Fruit fly (Drosophila melanogaster) whole organism, embryonic: ENCODE results near the gene Bicra.
A peak's percentile ranks its signal among the peaks of the same experiment; 100 is the strongest.

Experiments
- Ada2b ChIP-seq: fragments of 200-800 bp; sonication (Bioruptor generic); IDR thresholded peaks from 2 replicates; pipeline ENCODE4 v1.3.6; 2022; ENCODE audit warnings: missing biosample characterization, missing genetic modification characterization
- Adf1 ChIP-seq: fragments of 200-800 bp; sonication (Bioruptor generic); IDR thresholded peaks from 2 replicates; pipeline ENCODE4 v1.3.6; 2022; ENCODE audit warnings: missing biosample characterization, missing genetic modification characterization
- B-H2 ChIP-seq: fragments of 200-800 bp; sonication (Bioruptor generic); optimal IDR thresholded peaks from 2 replicates; lab custom pipeline; 2018; ENCODE audit warnings: missing biosample characterization, mild to moderate bottlenecking, missing genetic modification characterization
- BtbVII ChIP-seq: fragments of 200-800 bp; sonication (Bioruptor generic); optimal IDR thresholded peaks from 3 replicates; lab custom pipeline; 2017; ENCODE audit warnings: missing biosample characterization, mild to moderate bottlenecking, missing genetic modification characterization
- CG16779 ChIP-seq: fragments of 200-800 bp; sonication (Bioruptor generic); IDR thresholded peaks from 2 replicates; pipeline ENCODE4 v1.3.6; 2022; ENCODE audit warnings: missing biosample characterization, missing genetic modification characterization
- CG17359 ChIP-seq: fragments of 200-800 bp; sonication (Bioruptor generic); optimal IDR thresholded peaks from 3 replicates; lab custom pipeline; 2018; ENCODE audit warnings: missing biosample characterization, mild to moderate bottlenecking, missing genetic modification characterization, moderate library complexity
- CG17612 ChIP-seq: fragments of 200-800 bp; sonication (Bioruptor generic); IDR thresholded peaks from 2 replicates; pipeline ENCODE4 v1.3.6; 2022; ENCODE audit warnings: missing biosample characterization, missing genetic modification characterization
- CG2202 ChIP-seq: fragments of 200-800 bp; sonication (Bioruptor generic); optimal IDR thresholded peaks from 2 replicates; lab custom pipeline; 2018; ENCODE audit warnings: missing biosample characterization, mild to moderate bottlenecking, missing genetic modification characterization
- CG30020 ChIP-seq: fragments of 200-800 bp; optimal IDR thresholded peaks from 2 replicates; lab custom pipeline; 2019; ENCODE audit warnings: missing biosample characterization, mild to moderate bottlenecking, missing genetic modification characterization, moderate library complexity
- CG30431 ChIP-seq: fragments of 200-800 bp; sonication (Bioruptor generic); optimal IDR thresholded peaks from 2 replicates; lab custom pipeline; 2017; ENCODE audit warnings: missing biosample characterization, missing genetic modification characterization
- CG31365 ChIP-seq: fragments of 200-800 bp; sonication (Bioruptor generic); optimal IDR thresholded peaks from 2 replicates; lab custom pipeline; 2018; ENCODE audit warnings: missing biosample characterization, mild to moderate bottlenecking, missing genetic modification characterization
- CG33557 ChIP-seq: fragments of 200-800 bp; sonication (Bioruptor generic); optimal IDR thresholded peaks from 2 replicates; lab custom pipeline; 2019; ENCODE audit warnings: missing biosample characterization, mild to moderate bottlenecking, missing genetic modification characterization, moderate library complexity
- CG3407 ChIP-seq: fragments of 200-800 bp; sonication (Bioruptor generic); optimal IDR thresholded peaks from 2 replicates; lab custom pipeline; 2018; ENCODE audit warnings: missing biosample characterization, mild to moderate bottlenecking, missing genetic modification characterization
- CG4328 ChIP-seq: fragments of 200-800 bp; sonication (Bioruptor generic); optimal IDR thresholded peaks from 3 replicates; lab custom pipeline; 2017; ENCODE audit warnings: missing biosample characterization, missing genetic modification reagents, missing genetic modification characterization
- CG5180 ChIP-seq: fragments of 200-800 bp; sonication (Bioruptor generic); optimal IDR thresholded peaks from 3 replicates; lab custom pipeline; 2017; ENCODE audit warnings: missing biosample characterization, missing genetic modification characterization, mild to moderate bottlenecking, moderate library complexity, missing genetic modification reagents
- CG5245 ChIP-seq: fragments of 200-800 bp; sonication (Bioruptor generic); optimal IDR thresholded peaks from 3 replicates; lab custom pipeline; 2016; ENCODE audit warnings: missing biosample characterization, missing genetic modification characterization
- CG6689 ChIP-seq: fragments of 200-800 bp; sonication (Bioruptor generic); IDR thresholded peaks from 2 replicates; pipeline ENCODE4 v1.3.6; 2022; ENCODE audit warnings: missing biosample characterization, missing genetic modification characterization
- CG9727 ChIP-seq: fragments of 200-800 bp; sonication (Bioruptor generic); optimal IDR thresholded peaks from 3 replicates; lab custom pipeline; 2017; ENCODE audit warnings: missing biosample characterization, mild to moderate bottlenecking, missing genetic modification characterization
- Dp ChIP-seq: fragments of 200-800 bp; sonication (Bioruptor generic); optimal IDR thresholded peaks from 2 replicates; lab custom pipeline; 2018; ENCODE audit warnings: missing biosample characterization, mild to moderate bottlenecking, missing genetic modification characterization, moderate library complexity
- ERR ChIP-seq: fragments of 200-800 bp; sonication (Bioruptor generic); optimal IDR thresholded peaks from 2 replicates; lab custom pipeline; 2016; ENCODE audit warnings: missing biosample characterization, missing genetic modification characterization
- H15 ChIP-seq: fragments of 200-800 bp; sonication (Bioruptor generic); IDR thresholded peaks from 3 replicates; pipeline ENCODE4 v1.3.6; 2022; ENCODE audit warnings: missing biosample characterization, missing genetic modification characterization
- Jarid2 ChIP-seq: fragments of 200-800 bp; sonication (Bioruptor generic); optimal IDR thresholded peaks from 3 replicates; lab custom pipeline; 2017; ENCODE audit warnings: mild to moderate bottlenecking, missing biosample characterization, missing genetic modification reagents, missing genetic modification characterization
- Lhr ChIP-seq: fragments of 200-800 bp; sonication (Bioruptor generic); optimal IDR thresholded peaks from 3 replicates; lab custom pipeline; 2017; ENCODE audit warnings: mild to moderate bottlenecking, missing biosample characterization, missing genetic modification reagents, missing genetic modification characterization
- Neu2 ChIP-seq: fragments of 200-800 bp; sonication (Bioruptor generic); optimal IDR thresholded peaks from 3 replicates; lab custom pipeline; 2016; ENCODE audit warnings: missing biosample characterization, missing genetic modification characterization, borderline replicate concordance
- ase ChIP-seq: fragments of 200-800 bp; sonication (Bioruptor generic); IDR thresholded peaks from 3 replicates; pipeline ENCODE4 v1.3.6; 2022; ENCODE audit warnings: missing biosample characterization, missing genetic modification characterization
- ato ChIP-seq: fragments of 200-800 bp; sonication (Bioruptor generic); IDR thresholded peaks from 2 replicates; pipeline ENCODE4 v1.3.6; 2022; ENCODE audit warnings: missing biosample characterization, missing genetic modification characterization; ENCODE audit not compliant: partially characterized antibody
- caup ChIP-seq: fragments of 200-800 bp; sonication (Bioruptor generic); optimal IDR thresholded peaks from 3 replicates; lab custom pipeline; 2017; ENCODE audit warnings: missing biosample characterization, mild to moderate bottlenecking, missing genetic modification characterization, moderate library complexity; ENCODE audit not compliant: severe bottlenecking
- corto ChIP-seq: fragments of 200-800 bp; sonication (Bioruptor generic); optimal IDR thresholded peaks from 2 replicates; lab custom pipeline; 2016; ENCODE audit warnings: missing biosample characterization, mild to moderate bottlenecking, missing genetic modification characterization, moderate library complexity
- dm ChIP-seq: fragments of 200-800 bp; sonication (Bioruptor generic); optimal IDR thresholded peaks from 3 replicates; lab custom pipeline; 2016; ENCODE audit warnings: missing biosample characterization, missing genetic modification characterization
- en ChIP-seq: fragments of 200-800 bp; sonication (Bioruptor generic); optimal IDR thresholded peaks from 2 replicates; lab custom pipeline; 2016; ENCODE audit warnings: missing biosample characterization, missing genetic modification characterization
- fd102C ChIP-seq: fragments of 200-800 bp; sonication (Bioruptor generic); optimal IDR thresholded peaks from 2 replicates; lab custom pipeline; 2018; ENCODE audit warnings: missing biosample characterization, mild to moderate bottlenecking, missing genetic modification characterization, moderate library complexity
- fd64A ChIP-seq: fragments of 200-800 bp; sonication (Bioruptor generic); optimal IDR thresholded peaks from 3 replicates; lab custom pipeline; 2018; ENCODE audit warnings: missing biosample characterization, mild to moderate bottlenecking, missing genetic modification characterization
- fu2 ChIP-seq: fragments of 200-800 bp; sonication (Bioruptor generic); optimal IDR thresholded peaks from 2 replicates; lab custom pipeline; 2016; ENCODE audit warnings: missing biosample characterization, missing genetic modification characterization
- grn ChIP-seq: fragments of 200-800 bp; sonication (Bioruptor generic); optimal IDR thresholded peaks from 3 replicates; lab custom pipeline; 2017; ENCODE audit warnings: missing biosample characterization, missing genetic modification characterization
- hb ChIP-seq: fragments of 200-800 bp; sonication (Bioruptor generic); IDR thresholded peaks from 3 replicates; pipeline ENCODE4 v1.3.6; 2022; ENCODE audit warnings: missing biosample characterization, missing genetic modification characterization; ENCODE audit not compliant: partially characterized antibody
- ind ChIP-seq: fragments of 200-800 bp; sonication (Bioruptor generic); optimal IDR thresholded peaks from 3 replicates; lab custom pipeline; 2016; ENCODE audit warnings: missing biosample characterization, missing genetic modification characterization
- nau ChIP-seq: fragments of 200-800 bp; sonication (Bioruptor generic); optimal IDR thresholded peaks from 3 replicates; lab custom pipeline; 2017; ENCODE audit warnings: missing biosample characterization, mild to moderate bottlenecking, missing genetic modification characterization, missing genetic modification reagents
- pfk ChIP-seq: fragments of 200-800 bp; sonication (Bioruptor generic); optimal IDR thresholded peaks from 2 replicates; lab custom pipeline; 2018; ENCODE audit warnings: missing biosample characterization, mild to moderate bottlenecking, missing genetic modification characterization, moderate library complexity
- pnt ChIP-seq: fragments of 200-800 bp; sonication (Bioruptor generic); optimal IDR thresholded peaks from 3 replicates; lab custom pipeline; 2016; ENCODE audit warnings: missing biosample characterization, missing genetic modification characterization
- vvl ChIP-seq: fragments of 200-800 bp; sonication (Bioruptor generic); IDR thresholded peaks from 2 replicates; pipeline ENCODE4 v1.3.6; 2022; ENCODE audit warnings: missing biosample characterization, missing genetic modification characterization
- zfh2 ChIP-seq: fragments of 200-800 bp; sonication (Bioruptor generic); optimal IDR thresholded peaks from 2 replicates; lab custom pipeline; 2016; ENCODE audit warnings: missing biosample characterization, missing genetic modification characterization

The Bicra gene

DNA sequence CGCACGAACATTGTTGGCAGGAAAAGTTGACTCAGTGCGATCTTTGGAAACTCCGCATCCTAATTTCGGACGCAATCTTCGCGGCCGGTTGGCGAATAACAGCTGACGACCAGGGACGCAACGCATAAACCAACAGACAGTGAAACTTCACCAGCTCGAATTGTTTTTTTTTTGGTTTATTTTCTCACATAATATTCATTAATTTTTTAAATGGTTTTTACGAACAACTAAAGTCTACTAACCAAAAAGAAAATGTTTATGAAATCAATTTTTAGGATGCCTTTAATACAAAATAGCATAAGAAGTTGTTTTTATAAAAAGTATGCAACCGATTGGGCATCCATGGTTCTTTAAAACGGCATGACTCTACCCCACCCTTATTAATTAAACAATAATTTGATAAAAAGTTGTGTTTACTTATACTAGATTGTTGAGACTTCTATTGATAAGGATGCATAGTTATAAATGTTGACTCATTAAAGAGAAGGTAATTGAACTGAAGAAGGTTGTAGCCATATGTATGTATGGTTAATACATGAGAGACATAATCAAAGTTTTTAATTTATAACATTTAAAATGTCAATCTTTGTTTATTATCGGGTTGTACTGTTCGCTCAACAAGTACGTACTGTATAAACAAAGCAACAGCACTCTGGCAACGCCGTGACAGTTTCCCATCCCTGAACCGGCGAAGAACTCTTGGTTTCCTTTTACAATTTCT is 28.8 kb upstream of the Bicra start, which contains the start of the genes beta4GalNAcTB and Cpsf100 (continued):
- TF ChIP-seq nau (GFP tag; lab: Kevin White, UChicago), result no peak
- no peak for TF ChIP-seq dm (GFP tag; lab: Kevin White, UChicago)
- no peak for TF ChIP-seq CG31365 (tag; lab: Kevin White, UChicago)
- no peak for TF ChIP-seq en
- TF ChIP-seq vvl (GFP tag; lab: Robert Waterston, UW), result peak; percentile 57; the same call in 1 of the 2 replicates
- no peak for TF ChIP-seq Dp (GFP tag; lab: Kevin White, UChicago)
- TF ChIP-seq pfk, result no peak
- TF ChIP-seq ERR (GFP tag; lab: Kevin White, UChicago), result no peak
- no peak; the same call in 1 of the 2 replicates for TF ChIP-seq Adf1 (GFP tag; lab: Robert Waterston, UW)
- no peak; the same call in 1 of the 2 replicates for TF ChIP-seq CG17612 (GFP tag; lab: Robert Waterston, UW)
- no peak for TF ChIP-seq hb
- TF ChIP-seq fd102C (GFP tag; lab: Kevin White, UChicago), result peak; percentile 34
- TF ChIP-seq CG5245, result peak; percentile 60
- TF ChIP-seq CG4328, result peak; percentile 32
- peak; percentile 62; the same call in 2 of the 3 replicates for TF ChIP-seq H15
- peak; percentile 52 for TF ChIP-seq CG30020 (tag; lab: Kevin White, UChicago)
- peak; percentile 78 for TF ChIP-seq CG6689 (GFP tag; lab: Robert Waterston, UW)
- peak; percentile 11 for TF ChIP-seq Jarid2 (GFP tag; lab: Kevin White, UChicago)
- TF ChIP-seq CG3407, result peak; percentile 50
- no peak for TF ChIP-seq CG16779 (GFP tag; lab: Robert Waterston, UW)
- TF ChIP-seq fd64A (GFP tag; lab: Kevin White, UChicago), result no peak
- TF ChIP-seq grn (GFP tag; lab: Kevin White, UChicago), result peak; percentile 63
- peak; percentile 11 for TF ChIP-seq Lhr (GFP tag; lab: Kevin White, UChicago)
- peak; percentile 64 for TF ChIP-seq CG30431 (GFP tag; lab: Kevin White, UChicago)
- TF ChIP-seq Neu2 (GFP tag; lab: Kevin White, UChicago), result no peak
- peak; percentile 81 for TF ChIP-seq zfh2 (GFP tag; lab: Kevin White, UChicago)
- peak; percentile 62 for TF ChIP-seq pnt (GFP tag; lab: Kevin White, UChicago)
- no peak for TF ChIP-seq CG5180 (GFP tag; lab: Kevin White, UChicago)
- peak; percentile 44 for TF ChIP-seq CG33557 (GFP tag; lab: Kevin White, UChicago)
- TF ChIP-seq BtbVII (GFP tag; lab: Kevin White, UChicago), result peak; percentile 43
- peak; percentile 84 for TF ChIP-seq ind (GFP tag; lab: Kevin White, UChicago)
- peak; percentile 32 for TF ChIP-seq caup (GFP tag; lab: Kevin White, UChicago)
- TF ChIP-seq corto (GFP tag; lab: Kevin White, UChicago), result no peak
- peak; percentile 54; the same call in 1 of the 3 replicates for TF ChIP-seq ase
- no peak for TF ChIP-seq ato (GFP tag; lab: Robert Waterston, UW)
- TF ChIP-seq fu2, result peak; percentile 65
- peak; percentile 29 for TF ChIP-seq CG2202 (tag; lab: Kevin White, UChicago)
- TF ChIP-seq Ada2b, result peak; percentile 29; the same call in 1 of the 2 replicates
- peak; percentile 41 for TF ChIP-seq CG17359 (tag; lab: Kevin White, UChicago)
- peak; percentile 17 for TF ChIP-seq B-H2 (GFP tag; lab: Kevin White, UChicago)
- peak; percentile 89 for TF ChIP-seq CG9727
